Fruit fly (Drosophila melanogaster): ENCODE data around the gene CG3597.

The CG3597 gene

dm6 chr2L:2363626-2364147 lies 7.6 kb downstream of the CG3597 start (continued):
- peak; percentile 94 for TF ChIP-seq CG11504 (tag; optimal IDR thresholded peaks at IDR 0.05)
- peak; percentile 82 for TF ChIP-seq CG14441 (GFP tag; IDR thresholded peaks at IDR 0.05)
- peak; percentile 29 for TF ChIP-seq pfk (GFP tag; optimal IDR thresholded peaks at IDR 0.05)
- peak; percentile 61; the same call in 1 of the 2 replicates for TF ChIP-seq bowl (GFP tag; IDR thresholded peaks at IDR 0.05)
- TF ChIP-seq trh (GFP tag; optimal IDR thresholded peaks at IDR 0.05): peak; percentile 76
- peak; percentile 68 for TF ChIP-seq ems (GFP tag; optimal IDR thresholded peaks at IDR 0.05)
- TF ChIP-seq CG10274 (GFP tag; optimal IDR thresholded peaks at IDR 0.05): peak; percentile 62
- peak; percentile 90 for TF ChIP-seq CG9727 (GFP tag; optimal IDR thresholded peaks at IDR 0.05)
- TF ChIP-seq CG12299 (tag; optimal IDR thresholded peaks at IDR 0.05): peak; percentile 91
- TF ChIP-seq CG13624 (GFP tag; optimal IDR thresholded peaks at IDR 0.05): peak; percentile 45
- TF ChIP-seq tll (GFP tag; optimal IDR thresholded peaks at IDR 0.05): peak in 1 of 2 experiments; percentile 44
- TF ChIP-seq CG13894 (tag; optimal IDR thresholded peaks at IDR 0.05): peak; percentile 62
- TF ChIP-seq peb (GFP tag; IDR thresholded peaks at IDR 0.05): peak; percentile 60; the same call in 1 of the 2 replicates
- peak; percentile 37 for TF ChIP-seq chn (GFP tag; optimal IDR thresholded peaks at IDR 0.05)
- TF ChIP-seq Xrp1 (GFP tag; IDR thresholded peaks at IDR 0.05): peak; percentile 95
- peak; percentile 62 for TF ChIP-seq Bdp1 (GFP tag; optimal IDR thresholded peaks at IDR 0.05)
- TF ChIP-seq Scr (GFP tag; IDR thresholded peaks at IDR 0.05; ENCODE audit: partially characterized antibody): no peak
- TF ChIP-seq CTCF (GFP tag; optimal IDR thresholded peaks at IDR 0.05): peak; percentile 32
- peak; percentile 90 for TF ChIP-seq D19A (tag; optimal IDR thresholded peaks at IDR 0.05)
- TF ChIP-seq al (GFP tag; IDR thresholded peaks at IDR 0.05): peak; percentile 81
- TF ChIP-seq pum (GFP tag; optimal IDR thresholded peaks at IDR 0.05): peak; percentile 58
- TF ChIP-seq CG15269 (tag; optimal IDR thresholded peaks at IDR 0.05): peak; percentile 93
- peak; percentile 47 for TF ChIP-seq CG3995 (GFP tag; optimal IDR thresholded peaks at IDR 0.05)
- TF ChIP-seq CG12659 (GFP tag; optimal IDR thresholded peaks at IDR 0.05): peak; percentile 90
- TF ChIP-seq CG6254 (GFP tag; optimal IDR thresholded peaks at IDR 0.05): peak; percentile 83
- TF ChIP-seq Ets97D (GFP tag; optimal IDR thresholded peaks at IDR 0.05): peak; percentile 48
- TF ChIP-seq CG33557 (GFP tag; optimal IDR thresholded peaks at IDR 0.05): peak; percentile 77
- TF ChIP-seq Dip3 (GFP tag; optimal IDR thresholded peaks at IDR 0.05): peak; percentile 39
- TF ChIP-seq CG16813 (GFP tag; IDR thresholded peaks at IDR 0.05; ENCODE audit: partially characterized antibody): no peak
- TF ChIP-seq lab (GFP tag; optimal IDR thresholded peaks at IDR 0.05): peak; percentile 94
- peak; percentile 65 for TF ChIP-seq ewg (GFP tag; optimal IDR thresholded peaks at IDR 0.05)
- TF ChIP-seq pnt (GFP tag; optimal IDR thresholded peaks at IDR 0.05): peak; percentile 56
- TF ChIP-seq cad (GFP tag; optimal IDR thresholded peaks at IDR 0.05): no peak
- peak; percentile 91 for TF ChIP-seq gcm (GFP tag; optimal IDR thresholded peaks at IDR 0.05)
- TF ChIP-seq TFAM (GFP tag; optimal IDR thresholded peaks at IDR 0.05): peak; percentile 60
- TF ChIP-seq emc (GFP tag; optimal IDR thresholded peaks at IDR 0.05): no peak
- TF ChIP-seq CG6683 (GFP tag; optimal IDR thresholded peaks at IDR 0.05): peak; percentile 80
- TF ChIP-seq usp (GFP tag; optimal IDR thresholded peaks at IDR 0.05): no peak
- TF ChIP-seq HmgZ (tag; optimal IDR thresholded peaks at IDR 0.05): peak; percentile 91
- TF ChIP-seq CG8388 (GFP tag; optimal IDR thresholded peaks at IDR 0.05): peak; percentile 92
- peak; percentile 83 for TF ChIP-seq CG4707 (GFP tag; optimal IDR thresholded peaks at IDR 0.05)
- peak; percentile 58 for TF ChIP-seq CG3838 (GFP tag; optimal IDR thresholded peaks at IDR 0.05)
- peak; percentile 69 for TF ChIP-seq maf-S (GFP tag; optimal IDR thresholded peaks at IDR 0.05)
- TF ChIP-seq Gsc (GFP tag; IDR thresholded peaks at IDR 0.05): no peak
- TF ChIP-seq gce (GFP tag; IDR thresholded peaks at IDR 0.05): peak; percentile 55; the same call in 1 of the 3 replicates
- peak; percentile 74; the same call in 2 of the 3 replicates for TF ChIP-seq CG7357 (GFP tag; IDR thresholded peaks at IDR 0.05)
- peak; percentile 83 for TF ChIP-seq Ets65A (GFP tag)
- peak; percentile 60 for TF ChIP-seq CG2202 (tag; optimal IDR thresholded peaks at IDR 0.05)
- TF ChIP-seq gem (tag; optimal IDR thresholded peaks at IDR 0.05): peak; percentile 93
- TF ChIP-seq GATAe (GFP tag; conservative IDR thresholded peaks at IDR 0.05): peak; percentile 49; the same call in 1 of the 2 replicates
- TF ChIP-seq Six4 (GFP tag; optimal IDR thresholded peaks at IDR 0.05): peak; percentile 72
